Fruit fly (Drosophila melanogaster) whole organism, adult: Measurements from ENCODE around the gene defl.

Experiments
- CG11617 ChIP-seq: fragments of 200-800 bp; sonication (Bioruptor generic); optimal IDR thresholded peaks from 2 replicates; lab custom pipeline; 2017; ENCODE audit warnings: mild to moderate bottlenecking, missing biosample characterization, missing genetic modification reagents, missing genetic modification characterization
- CG12768 ChIP-seq: fragments of 200-800 bp; sonication (Bioruptor generic); optimal IDR thresholded peaks from 2 replicates; lab custom pipeline; 2017; ENCODE audit warnings: missing biosample characterization, missing genetic modification characterization, mild to moderate bottlenecking, moderate library complexity, missing genetic modification reagents
- CG14711 ChIP-seq: fragments of 200-800 bp; sonication (Bioruptor generic); optimal IDR thresholded peaks from 2 replicates; lab custom pipeline; 2018; ENCODE audit warnings: missing biosample characterization, mild to moderate bottlenecking, missing genetic modification characterization, moderate library complexity
- CG1620 ChIP-seq: fragments of 200-800 bp; sonication (Bioruptor generic); optimal IDR thresholded peaks from 2 replicates; lab custom pipeline; 2016; ENCODE audit warnings: missing biosample characterization, missing genetic modification characterization
- CG33017 ChIP-seq: fragments of 200-800 bp; sonication (Bioruptor generic); optimal IDR thresholded peaks from 2 replicates; lab custom pipeline; 2018; ENCODE audit warnings: missing biosample characterization, mild to moderate bottlenecking, missing genetic modification characterization, moderate library complexity
- CG7045 ChIP-seq: fragments of 200-800 bp; sonication (Bioruptor generic); optimal IDR thresholded peaks from 2 replicates; lab custom pipeline; 2017; ENCODE audit warnings: missing biosample characterization, mild to moderate bottlenecking, missing genetic modification characterization
- Clk ChIP-seq: fragments of 200-800 bp; sonication (Bioruptor generic); optimal IDR thresholded peaks from 2 replicates; lab custom pipeline; 2017; ENCODE audit warnings: missing biosample characterization, missing genetic modification characterization
- Hr96 ChIP-seq: fragments of 200-800 bp; sonication (Bioruptor generic); optimal IDR thresholded peaks from 2 replicates; lab custom pipeline; 2016; ENCODE audit warnings: missing biosample characterization, missing genetic modification characterization
- bab1 ChIP-seq: fragments of 200-800 bp; sonication (Bioruptor generic); optimal IDR thresholded peaks from 3 replicates; lab custom pipeline; 2019; ENCODE audit warnings: missing biosample characterization, mild to moderate bottlenecking, missing genetic modification characterization, moderate library complexity
- cic ChIP-seq: fragments of 200-800 bp; sonication (Bioruptor generic); optimal IDR thresholded peaks from 2 replicates; lab custom pipeline; 2017; ENCODE audit warnings: missing biosample characterization, mild to moderate bottlenecking, missing genetic modification characterization, moderate library complexity
- cnc ChIP-seq, 2 experiments: fragments of >200 bp; optimal IDR thresholded peaks; 2 replicates each; lab custom pipeline; 2017
- kay ChIP-seq: fragments of 200-800 bp; sonication (Bioruptor generic); peaks from one replicate; lab custom pipeline; 2016; ENCODE audit warnings: missing biosample characterization, missing genetic modification characterization, borderline replicate concordance
- pad ChIP-seq: fragments of 200-800 bp; sonication (Bioruptor generic); optimal IDR thresholded peaks from 3 replicates; lab custom pipeline; 2017; ENCODE audit warnings: missing biosample characterization, missing genetic modification characterization, mild to moderate bottlenecking, moderate library complexity, missing genetic modification reagents
- tj ChIP-seq: fragments of 200-800 bp; sonication (Bioruptor generic); optimal IDR thresholded peaks from 3 replicates; lab custom pipeline; 2017; ENCODE audit warnings: missing biosample characterization, mild to moderate bottlenecking, missing genetic modification characterization, moderate library complexity

dm6 chr3L:9695242-9695641 lies 28.0 kb upstream of the defl start:
- TF ChIP-seq pad (no peak), tj (no peak), CG12768 (GFP tag; lab: Kevin White, UChicago) (no peak), cic (GFP tag; lab: Kevin White, UChicago) (peak; percentile 45), CG7045 (GFP tag; lab: Kevin White, UChicago) (no peak), CG11617 (no peak), Clk (GFP tag; lab: Kevin White, UChicago) (no peak), CG1620 (no peak), bab1 (GFP tag; lab: Kevin White, UChicago) (no peak), Hr96 (GFP tag; lab: Kevin White, UChicago) (no peak), CG14711 (tag; lab: Kevin White, UChicago) (no peak), kay (no peak), CG33017 (tag; lab: Kevin White, UChicago) (no peak), cnc (optimal IDR thresholded peaks at IDR 0.05; lab: Kevin White, UChicago) (no peak)
